Worm (Caenorhabditis elegans): ENCODE results near the gene C18H9.5.

- TF ChIP-seq ama-1 (optimal IDR thresholded peaks at IDR 0.05) (no peak), pha-4 (tag; optimal IDR thresholded peaks at IDR 0.05) (no peak), nhr-23 (tag; optimal IDR thresholded peaks at IDR 0.05) (no peak), ztf-11 (tag; optimal IDR thresholded peaks at IDR 0.05) (no peak), daf-12 (tag; optimal IDR thresholded peaks at IDR 0.05) (no peak)
Measured at ce11 chrII:6736066-6736465, 40.7 kb upstream of the C18H9.5 start, which contains the start of gene mrps-18.C.
